Fruit fly (Drosophila melanogaster): Measurements from ENCODE around the gene vls.
A peak's percentile ranks its signal among the peaks of the same experiment; 100 is the strongest.

vls gene

dm6 chr2L:20074388-20074787, 8.9 kb upstream of the vls start:
- TF ChIP-seq Hnf4 (GFP tag; optimal IDR thresholded peaks at IDR 0.05) (no peak), N (GFP tag; optimal IDR thresholded peaks at IDR 0.05) (no peak), dmrt93B (GFP tag; optimal IDR thresholded peaks at IDR 0.05) (no peak), pan (optimal IDR thresholded peaks at IDR 0.05) (no peak), OdsH (GFP tag; optimal IDR thresholded peaks at IDR 0.05) (no peak), Rel (GFP tag; optimal IDR thresholded peaks at IDR 0.05) (no peak), Rel (tag; optimal IDR thresholded peaks at IDR 0.05) (no peak), fru (GFP tag; optimal IDR thresholded peaks at IDR 0.05) (no peak), br (GFP tag; optimal IDR thresholded peaks at IDR 0.05) (no peak), brk (GFP tag; optimal IDR thresholded peaks at IDR 0.05) (no peak), h (GFP tag; optimal IDR thresholded peaks at IDR 0.05) (no peak), lola (GFP tag; optimal IDR thresholded peaks at IDR 0.05) (no peak), sage (GFP tag; optimal IDR thresholded peaks at IDR 0.05) (no peak), GATAd (GFP tag; optimal IDR thresholded peaks at IDR 0.05) (no peak), Mio (GFP tag; optimal IDR thresholded peaks at IDR 0.05) (no peak)

dm6 chr2L:20072095-20072494, 6.6 kb upstream of the vls start, which contains the start of gene CG10730:
TSS of gene CG10730 (minus strand) at chr2L:20072195.
- TF ChIP-seq N (GFP tag; optimal IDR thresholded peaks at IDR 0.05) = no peak
- TF ChIP-seq sage (GFP tag; optimal IDR thresholded peaks at IDR 0.05) = no peak
- no peak for TF ChIP-seq ey (GFP tag; optimal IDR thresholded peaks at IDR 0.05)
- no peak for TF ChIP-seq Dif (GFP tag; optimal IDR thresholded peaks at IDR 0.05; ENCODE audit: partially characterized antibody)

dm6 chr2L:20069158-20070016, 3.9 kb upstream of the vls start:
- no peak for TF ChIP-seq ey (GFP tag; optimal IDR thresholded peaks at IDR 0.05)
- TF ChIP-seq pan (optimal IDR thresholded peaks at IDR 0.05) = no peak
- TF ChIP-seq br (GFP tag; optimal IDR thresholded peaks at IDR 0.05) = peak; percentile 17
- no peak for TF ChIP-seq Rel (GFP tag; optimal IDR thresholded peaks at IDR 0.05)
- TF ChIP-seq Rel (tag; optimal IDR thresholded peaks at IDR 0.05) = peak; percentile 99
- TF ChIP-seq sage (GFP tag; optimal IDR thresholded peaks at IDR 0.05) = no peak
- peak; percentile 1 for TF ChIP-seq OdsH (GFP tag; optimal IDR thresholded peaks at IDR 0.05)
- TF ChIP-seq h (GFP tag; optimal IDR thresholded peaks at IDR 0.05) = peak; percentile 35

- no peak for TF ChIP-seq Jra (GFP tag; optimal IDR thresholded peaks at IDR 0.05)
- no peak for TF ChIP-seq Rel (GFP tag; optimal IDR thresholded peaks at IDR 0.05)
- TF ChIP-seq Rel (tag; optimal IDR thresholded peaks at IDR 0.05) = peak; percentile 63
- TF ChIP-seq Sp1 (GFP tag; optimal IDR thresholded peaks at IDR 0.05) = no peak
- no peak for TF ChIP-seq jim (GFP tag; optimal IDR thresholded peaks at IDR 0.05)
- no peak for TF ChIP-seq Dfd (GFP tag; optimal IDR thresholded peaks at IDR 0.05)
- no peak for TF ChIP-seq usp (GFP tag; optimal IDR thresholded peaks at IDR 0.05)
- no peak for TF ChIP-seq CG9705 (GFP tag; optimal IDR thresholded peaks at IDR 0.05)
- no peak for TF ChIP-seq dsf (GFP tag; optimal IDR thresholded peaks at IDR 0.05; ENCODE audit: borderline replicate concordance)
- no peak for TF ChIP-seq Vsx2 (GFP tag; optimal IDR thresholded peaks at IDR 0.05; ENCODE audit: partially characterized antibody)
These were observed 2.4 kb upstream of the vls start for dm6 chr2L:20067928-20068327.

dm6 chr2L:20066233-20066650, 763 bp upstream of the vls start, which contains the start of gene bwa:
TSS of gene bwa (plus strand) at chr2L:20066391.
- no peak for TF ChIP-seq Rel (GFP tag; optimal IDR thresholded peaks at IDR 0.05)
- TF ChIP-seq Rel (tag; optimal IDR thresholded peaks at IDR 0.05) = peak; percentile 98
- peak; percentile 5 for TF ChIP-seq rgr (GFP tag; optimal IDR thresholded peaks at IDR 0.05)
- TF ChIP-seq Jra (GFP tag; optimal IDR thresholded peaks at IDR 0.05) = no peak
- peak; percentile 5 for TF ChIP-seq h (GFP tag; optimal IDR thresholded peaks at IDR 0.05)
- no peak for TF ChIP-seq sage (GFP tag; optimal IDR thresholded peaks at IDR 0.05)
- no peak for TF ChIP-seq ey (GFP tag; optimal IDR thresholded peaks at IDR 0.05)
- TF ChIP-seq jim (GFP tag; optimal IDR thresholded peaks at IDR 0.05) = no peak

- TF ChIP-seq Hnf4 (GFP tag; optimal IDR thresholded peaks at IDR 0.05) (no peak), lola (GFP tag; optimal IDR thresholded peaks at IDR 0.05) (no peak), Dfd (GFP tag; optimal IDR thresholded peaks at IDR 0.05) (no peak), CG32264 (GFP tag; optimal IDR thresholded peaks at IDR 0.05) (no peak), Mio (GFP tag; optimal IDR thresholded peaks at IDR 0.05) (no peak), dmrt93B (GFP tag; optimal IDR thresholded peaks at IDR 0.05) (peak; percentile 45), Hr78 (GFP tag; optimal IDR thresholded peaks at IDR 0.05) (no peak), GATAd (GFP tag; optimal IDR thresholded peaks at IDR 0.05) (peak; percentile 14), dsf (GFP tag; optimal IDR thresholded peaks at IDR 0.05; ENCODE audit: borderline replicate concordance) (peak; percentile 23), Sp1 (GFP tag; optimal IDR thresholded peaks at IDR 0.05) (peak; percentile 41), ey (GFP tag; optimal IDR thresholded peaks at IDR 0.05) (peak; percentile 37), Rel (GFP tag; optimal IDR thresholded peaks at IDR 0.05) (no peak), Rel (tag; optimal IDR thresholded peaks at IDR 0.05) (peak; percentile 31), woc (GFP tag; optimal IDR thresholded peaks at IDR 0.05) (peak; percentile 73), CrebA (GFP tag; optimal IDR thresholded peaks at IDR 0.05; ENCODE audit: borderline replicate concordance) (no peak), rgr (GFP tag; optimal IDR thresholded peaks at IDR 0.05) (peak; percentile 44), fru (GFP tag; optimal IDR thresholded peaks at IDR 0.05) (peak; percentile 62), dl (GFP tag; optimal IDR thresholded peaks at IDR 0.05; ENCODE audit: insufficient read depth in 1 of 2, partially characterized antibody in 2 of 2) (no peak), usp (GFP tag; optimal IDR thresholded peaks at IDR 0.05) (no peak), HLH106 (tag; optimal IDR thresholded peaks at IDR 0.05) (peak; percentile 64), CG9705 (GFP tag; optimal IDR thresholded peaks at IDR 0.05) (peak; percentile 44), brk (GFP tag; optimal IDR thresholded peaks at IDR 0.05) (no peak), Vsx2 (GFP tag; optimal IDR thresholded peaks at IDR 0.05; ENCODE audit: partially characterized antibody) (no peak), N (GFP tag; optimal IDR thresholded peaks at IDR 0.05) (no peak)
These were observed 4.3 kb downstream of the vls start, which contains the start of the genes barr and lok for dm6 chr2L:20061018-20061657. TSS of gene barr (minus strand) at chr2L:20061370. TSS of gene lok (plus strand) at chr2L:20061422.

All from whole organism, wandering third instar larva.